Worm (Caenorhabditis elegans) whole organism, L3 larva: Measurements from ENCODE around the gene C17B7.14.

Experiments
- R02D3.7 ChIP-seq: fragments of 150-350 bp; optimal IDR thresholded peaks from 2 replicates; lab custom pipeline; 2014; ENCODE audit warnings: missing biosample characterization, missing genetic modification characterization
- aly-2 ChIP-seq: fragments of 150-350 bp; optimal IDR thresholded peaks from 2 replicates; lab custom pipeline; 2014; ENCODE audit warnings: missing biosample characterization, missing genetic modification characterization
- ama-1 ChIP-seq: fragments of 150-350 bp; optimal IDR thresholded peaks from 2 replicates; lab custom pipeline; 2018
- ceh-82 ChIP-seq: fragments of 150-350 bp; optimal IDR thresholded peaks from 2 replicates; lab custom pipeline; 2014; ENCODE audit warnings: missing biosample characterization, missing genetic modification characterization
- ceh-9 ChIP-seq: sonication (generic microtip); optimal IDR thresholded peaks from 2 replicates; lab custom pipeline; 2018; ENCODE audit warnings: missing biosample characterization, missing genetic modification characterization
- daf-12 ChIP-seq: fragments of 150-350 bp; optimal IDR thresholded peaks from 2 replicates; lab custom pipeline; 2014; ENCODE audit warnings: missing biosample characterization, missing genetic modification reagents, missing genetic modification characterization
- egl-27 ChIP-seq: sonication (generic microtip); optimal IDR thresholded peaks from 4 replicates; lab custom pipeline; 2017; ENCODE audit warnings: missing biosample characterization, missing genetic modification reagents, missing genetic modification characterization
- egl-5 ChIP-seq: fragments of 150-350 bp; optimal IDR thresholded peaks from 2 replicates; lab custom pipeline; 2017; ENCODE audit warnings: missing biosample characterization, missing genetic modification reagents, missing genetic modification characterization, inconsistent platforms
- elt-1 ChIP-seq: fragments of 150-350 bp; optimal IDR thresholded peaks from 2 replicates; lab custom pipeline; 2014; ENCODE audit warnings: missing biosample characterization, missing genetic modification characterization
- elt-3 ChIP-seq, 3 experiments: fragments of 150-350 bp in 1 of 3; sonication (generic microtip) in 2 of 3; optimal IDR thresholded peaks; 2 replicates in 2 of 3; 4 replicates in 1 of 3; lab custom pipeline; 2014 to 2017; ENCODE audit warnings: missing biosample characterization in 3 of 3, missing genetic modification characterization in 3 of 3
- eor-1 ChIP-seq, 2 experiments: fragments of 150-350 bp; optimal IDR thresholded peaks; 2 replicates each; lab custom pipeline; 2014 to 2018; ENCODE audit warnings: missing biosample characterization in 2 of 2, missing genetic modification characterization in 2 of 2
- fkh-2 ChIP-seq: fragments of 150-350 bp; optimal IDR thresholded peaks from 2 replicates; lab custom pipeline; 2014; ENCODE audit warnings: missing biosample characterization, missing genetic modification reagents, missing genetic modification characterization
- hmg-11 ChIP-seq: sonication (generic microtip); optimal IDR thresholded peaks from 2 replicates; lab custom pipeline; 2016; ENCODE audit warnings: missing genetic modification characterization, missing compliant biosample characterization
- jun-1 ChIP-seq: fragments of 150-350 bp; optimal IDR thresholded peaks from 2 replicates; lab custom pipeline; 2014; ENCODE audit warnings: missing biosample characterization, missing genetic modification reagents, missing genetic modification characterization
- lin-15B ChIP-seq: fragments of 150-350 bp; optimal IDR thresholded peaks from 2 replicates; lab custom pipeline; 2014; ENCODE audit warnings: missing biosample characterization, missing genetic modification characterization
- lin-39 ChIP-seq: fragments of 150-350 bp; optimal IDR thresholded peaks from 2 replicates; lab custom pipeline; 2018; ENCODE audit warnings: missing biosample characterization, missing genetic modification reagents, missing genetic modification characterization
- lsy-12 ChIP-seq: sonication (generic microtip); optimal IDR thresholded peaks from 2 replicates; lab custom pipeline; 2016; ENCODE audit warnings: mild to moderate bottlenecking, missing genetic modification characterization, missing compliant biosample characterization
- mml-1 ChIP-seq: fragments of 150-350 bp; sonication (generic microtip); optimal IDR thresholded peaks from 3 replicates; lab custom pipeline; 2014; ENCODE audit warnings: missing biosample characterization, missing genetic modification characterization
- nfya-1 ChIP-seq: sonication (generic microtip); optimal IDR thresholded peaks from 2 replicates; lab custom pipeline; 2017; ENCODE audit warnings: missing genetic modification characterization, mild to moderate bottlenecking, missing compliant biosample characterization, antibody characterized with exemption, moderate library complexity; ENCODE audit not compliant: insufficient read depth
- nhr-11 ChIP-seq: fragments of 150-350 bp; optimal IDR thresholded peaks from 2 replicates; lab custom pipeline; 2014; ENCODE audit warnings: missing biosample characterization, missing genetic modification characterization
- nhr-12 ChIP-seq: fragments of 150-350 bp; optimal IDR thresholded peaks from 2 replicates; lab custom pipeline; 2014; ENCODE audit warnings: missing biosample characterization, missing genetic modification characterization
- nhr-23 ChIP-seq: fragments of 150-350 bp; optimal IDR thresholded peaks from 2 replicates; lab custom pipeline; 2014; ENCODE audit warnings: missing biosample characterization, missing genetic modification reagents, missing genetic modification characterization
- nhr-25 ChIP-seq: sonication (generic microtip); optimal IDR thresholded peaks from 2 replicates; lab custom pipeline; 2017; ENCODE audit warnings: missing biosample characterization, missing genetic modification characterization
- nhr-43 ChIP-seq: sonication (generic microtip); optimal IDR thresholded peaks from 2 replicates; lab custom pipeline; 2016; ENCODE audit warnings: mild to moderate bottlenecking, missing genetic modification characterization, missing compliant biosample characterization; ENCODE audit not compliant: poor library complexity, severe bottlenecking
- nhr-67 ChIP-seq: fragments of 150-350 bp; optimal IDR thresholded peaks from 2 replicates; lab custom pipeline; 2014; ENCODE audit warnings: missing biosample characterization, missing genetic modification characterization
- nhr-76 ChIP-seq: fragments of 150-350 bp; sonication (generic microtip); optimal IDR thresholded peaks from 5 replicates; lab custom pipeline; 2014; ENCODE audit warnings: missing biosample characterization, missing genetic modification characterization
- nhr-77 ChIP-seq: fragments of 150-350 bp; optimal IDR thresholded peaks from 2 replicates; lab custom pipeline; 2014; ENCODE audit warnings: missing biosample characterization, missing genetic modification characterization
- pqm-1 ChIP-seq: fragments of 150-350 bp; optimal IDR thresholded peaks from 2 replicates; lab custom pipeline; 2017; ENCODE audit warnings: missing biosample characterization, missing genetic modification characterization, inconsistent platforms
- sea-2 ChIP-seq: fragments of 150-350 bp; sonication (generic microtip); optimal IDR thresholded peaks from 4 replicates; lab custom pipeline; 2014; ENCODE audit warnings: missing biosample characterization, missing genetic modification reagents, missing genetic modification characterization
- skn-1 ChIP-seq: fragments of 150-350 bp; optimal IDR thresholded peaks from 2 replicates; lab custom pipeline; 2014; ENCODE audit warnings: missing biosample characterization, missing genetic modification characterization
- snpc-4 ChIP-seq: fragments of 150-350 bp; optimal IDR thresholded peaks from 2 replicates; lab custom pipeline; 2014; ENCODE audit warnings: missing biosample characterization, missing genetic modification characterization
- unc-39 ChIP-seq: sonication (generic microtip); optimal IDR thresholded peaks from 4 replicates; lab custom pipeline; 2017; ENCODE audit warnings: missing biosample characterization, missing genetic modification characterization
- unc-62 ChIP-seq: fragments of 150-350 bp; sonication (generic microtip); optimal IDR thresholded peaks from 4 replicates; lab custom pipeline; 2014; ENCODE audit warnings: missing biosample characterization, missing genetic modification reagents, missing genetic modification characterization
- zag-1 ChIP-seq: fragments of 150-350 bp; optimal IDR thresholded peaks from 2 replicates; lab custom pipeline; 2014; ENCODE audit warnings: missing biosample characterization, missing genetic modification characterization
- ztf-11 ChIP-seq: fragments of 150-350 bp; optimal IDR thresholded peaks from 2 replicates; lab custom pipeline; 2014; ENCODE audit warnings: missing biosample characterization, missing genetic modification characterization
- ztf-4 ChIP-seq: fragments of 150-350 bp; optimal IDR thresholded peaks from 2 replicates; lab custom pipeline; 2014; ENCODE audit warnings: missing biosample characterization, missing genetic modification characterization

C17B7.14 gene

DNA sequence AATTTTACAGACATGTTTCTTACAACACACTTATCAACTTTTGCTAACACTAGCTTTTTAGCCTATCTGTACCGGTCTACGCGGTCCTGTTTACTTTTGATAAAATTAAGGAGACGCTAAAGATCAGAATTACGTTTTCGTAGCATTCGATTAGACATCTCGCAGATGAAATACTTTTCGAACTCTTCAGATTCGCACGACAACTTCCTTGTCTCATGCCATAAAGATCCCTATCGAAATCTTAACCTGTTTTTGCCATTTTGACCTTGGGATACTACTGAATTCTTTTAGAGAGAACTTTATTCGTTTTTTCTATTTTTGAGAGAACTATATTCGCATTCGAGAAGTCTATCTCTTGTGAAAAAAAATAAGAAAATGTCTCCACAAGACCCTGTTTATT is 13.0 kb upstream of the C17B7.14 start, which contains the start of gene C17B7.5:
Gene C17B7.5, plus strand, starts transcription at position 301 of the 400 bp plus-strand sequence.
- TF ChIP-seq fkh-2 (tag; lab: Kevin White, UChicago) (no peak), elt-3 (tag; optimal IDR thresholded peaks at IDR 0.05; lab: Kevin White, UChicago) (no peak), nfya-1 (tag; lab: Kevin White, UChicago) (no peak), unc-62 (GFP tag; lab: Kevin White, UChicago) (no peak), nhr-67 (tag; lab: Kevin White, UChicago) (no peak), ceh-82 (no peak), nhr-12 (tag; lab: Kevin White, UChicago) (no peak), elt-1 (tag; lab: Kevin White, UChicago) (no peak), jun-1 (no peak), egl-27 (tag; lab: Kevin White, UChicago) (no peak), hmg-11 (tag; lab: Kevin White, UChicago) (no peak)

DNA sequence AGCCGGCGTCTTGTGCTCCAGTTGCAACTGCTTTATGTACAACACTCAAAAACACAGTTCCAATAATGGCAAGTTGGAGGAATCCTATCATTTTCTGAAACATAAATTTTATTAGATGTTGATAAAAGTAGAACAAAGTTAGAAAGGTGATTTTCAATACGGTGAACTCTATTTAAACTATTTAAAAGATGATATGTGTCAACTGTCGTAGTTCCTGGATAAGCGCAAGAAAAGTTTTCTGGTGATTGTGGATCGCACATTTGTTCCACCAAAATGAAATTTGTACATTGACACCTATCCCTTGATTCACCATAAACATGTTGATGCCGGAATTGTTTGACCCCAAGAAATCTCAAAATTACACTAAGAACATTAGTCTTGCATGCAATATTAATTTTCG is 11.7 kb upstream of the C17B7.14 start, which contains the start of gene C17B7.9:
Gene C17B7.9, minus strand, starts transcription at position 101 of the 400 bp plus-strand sequence.
- no peak for TF ChIP-seq sea-2 (GFP tag; lab: Kevin White, UChicago)
- TF ChIP-seq snpc-4 (tag; lab: Kevin White, UChicago), result no peak
- TF ChIP-seq lin-15B (tag; lab: Kevin White, UChicago), result no peak
- TF ChIP-seq egl-5 (tag; lab: Kevin White, UChicago), result no peak
- TF ChIP-seq unc-39 (tag; lab: Kevin White, UChicago), result no peak
- TF ChIP-seq daf-12 (tag; lab: Kevin White, UChicago), result no peak
- no peak for TF ChIP-seq ztf-11 (tag; lab: Kevin White, UChicago)
- no peak for TF ChIP-seq eor-1 (tag; optimal IDR thresholded peaks at IDR 0.05; lab: Kevin White, UChicago)
- TF ChIP-seq nhr-11 (tag; lab: Kevin White, UChicago), result no peak

DNA sequence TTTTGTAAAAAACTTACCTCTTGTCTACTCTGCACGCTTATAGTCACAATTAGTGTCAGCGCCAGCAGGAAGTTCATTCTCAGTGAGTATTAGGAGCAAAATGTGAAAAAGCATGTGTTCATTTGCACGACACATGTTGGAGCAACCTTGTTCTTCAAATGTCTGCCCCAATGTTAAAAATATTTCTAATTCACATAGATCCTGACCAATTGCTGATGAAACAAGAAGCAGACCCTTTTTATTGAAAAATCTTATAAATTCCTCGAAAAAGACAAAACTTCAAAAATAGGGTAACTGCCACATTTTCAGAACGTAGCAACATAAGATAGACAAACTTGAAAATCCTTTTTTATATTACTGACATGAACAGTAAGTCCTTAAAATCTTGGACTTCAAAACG is 3.8 kb upstream of the C17B7.14 start, which contains the start of gene C17B7.8:
Gene C17B7.8, minus strand, starts transcription at position 101 of the 400 bp plus-strand sequence.
- no peak for TF ChIP-seq daf-12 (tag; lab: Kevin White, UChicago)
- no peak for TF ChIP-seq mml-1 (tag; lab: Kevin White, UChicago)
- no peak for TF ChIP-seq jun-1
- TF ChIP-seq ztf-4 (tag; lab: Kevin White, UChicago), result no peak
- TF ChIP-seq ceh-9 (tag; lab: Kevin White, UChicago), result no peak
- no peak for TF ChIP-seq fkh-2 (tag; lab: Kevin White, UChicago)
- TF ChIP-seq hmg-11 (tag; lab: Kevin White, UChicago), result no peak
- no peak for TF ChIP-seq lsy-12 (tag; lab: Kevin White, UChicago)
- no peak for TF ChIP-seq egl-27 (tag; lab: Kevin White, UChicago)

DNA sequence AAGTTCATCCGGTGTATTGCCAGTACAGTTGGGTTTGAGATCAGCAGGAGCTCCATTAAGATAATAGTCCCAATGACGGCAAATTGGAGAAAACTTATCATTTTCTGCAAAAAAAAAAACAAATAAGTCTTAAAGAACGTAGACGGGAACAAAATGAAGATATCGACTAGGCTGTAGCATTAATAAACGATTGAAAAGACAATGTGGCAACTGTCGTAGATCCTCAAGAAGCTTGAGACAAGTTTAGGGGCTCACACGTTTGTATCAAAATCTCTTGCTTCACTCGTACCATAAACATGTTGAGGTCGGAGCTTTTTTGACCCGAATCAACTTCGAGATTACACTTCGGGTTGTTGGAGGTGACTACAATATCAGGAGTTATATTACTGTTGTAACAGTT is 327 bp downstream of the C17B7.14 start, which contains the start of gene F35F10.14:
Gene F35F10.14, minus strand, starts transcription at position 101 of the 400 bp plus-strand sequence.
- TF ChIP-seq daf-12 (tag; lab: Kevin White, UChicago), result no peak
- no peak for TF ChIP-seq nhr-43 (tag; lab: Kevin White, UChicago)
- TF ChIP-seq ceh-82, result no peak
- no peak for TF ChIP-seq eor-1 (tag; optimal IDR thresholded peaks at IDR 0.05; lab: Kevin White, UChicago)
- no peak for TF ChIP-seq R02D3.7 (tag; lab: Kevin White, UChicago)
- TF ChIP-seq ama-1 (lab: Kevin White, UChicago), result no peak
- no peak for TF ChIP-seq nhr-76
- no peak for TF ChIP-seq lin-39 (tag; lab: Kevin White, UChicago)

DNA sequence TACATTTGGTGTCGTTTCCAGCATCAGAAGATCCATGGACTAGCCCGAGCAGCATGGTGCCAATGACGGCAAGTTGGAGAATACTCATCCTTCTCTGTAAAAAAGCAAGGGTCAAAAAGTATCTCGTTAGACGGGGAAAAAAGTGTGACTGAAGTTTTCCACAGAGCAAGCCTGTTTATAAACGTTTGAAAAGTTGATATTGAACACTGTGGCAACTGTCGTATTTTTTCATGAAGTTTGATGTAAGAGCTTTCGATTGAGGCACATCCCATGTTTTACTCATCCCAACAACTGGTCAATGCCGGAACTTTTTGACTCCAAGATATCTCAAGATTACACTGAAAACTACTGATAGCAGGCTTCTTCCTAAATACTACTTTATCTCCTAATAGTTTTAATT is 1.4 kb downstream of the C17B7.14 start, which contains the start of gene F35F10.13:
Gene F35F10.13, minus strand, starts transcription at position 101 of the 400 bp plus-strand sequence.
- TF ChIP-seq R02D3.7 (tag; lab: Kevin White, UChicago), result no peak
- TF ChIP-seq aly-2 (tag; lab: Kevin White, UChicago), result no peak
- TF ChIP-seq daf-12 (tag; lab: Kevin White, UChicago), result no peak
- no peak for TF ChIP-seq mml-1 (tag; lab: Kevin White, UChicago)
- TF ChIP-seq nhr-77 (tag; lab: Kevin White, UChicago), result no peak
- TF ChIP-seq nhr-23, result no peak
- no peak for TF ChIP-seq nhr-11 (tag; lab: Kevin White, UChicago)
- TF ChIP-seq egl-27 (tag; lab: Kevin White, UChicago), result no peak
- no peak for TF ChIP-seq nhr-25
- TF ChIP-seq skn-1 (tag; lab: Kevin White, UChicago), result no peak
- TF ChIP-seq jun-1, result no peak
- TF ChIP-seq eor-1 (tag; optimal IDR thresholded peaks at IDR 0.05; lab: Kevin White, UChicago), result no peak
- TF ChIP-seq zag-1 (tag; lab: Kevin White, UChicago), result no peak
- TF ChIP-seq elt-1 (tag; lab: Kevin White, UChicago), result no peak
- TF ChIP-seq pqm-1 (tag; lab: Kevin White, UChicago), result no peak
- no peak for TF ChIP-seq fkh-2 (tag; lab: Kevin White, UChicago)
